Worm (Caenorhabditis elegans) whole organism, L4 larva: ENCODE data around the gene W02A2.9.

Experiments
- ama-1 ChIP-seq: fragments of 150-350 bp; optimal IDR thresholded peaks from 2 replicates; lab custom pipeline; 2014; ENCODE audit warnings: inconsistent platforms, mixed read lengths
- ceh-82 ChIP-seq: sonication (generic microtip); optimal IDR thresholded peaks from 2 replicates; lab custom pipeline; 2017; ENCODE audit warnings: missing biosample characterization, missing genetic modification characterization
- dve-1 ChIP-seq: sonication (generic microtip); optimal IDR thresholded peaks from 2 replicates; lab custom pipeline; 2017; ENCODE audit warnings: antibody characterized with exemption, mild to moderate bottlenecking, missing genetic modification characterization, missing compliant biosample characterization; ENCODE audit not compliant: insufficient read depth
- egl-27 ChIP-seq: sonication (generic microtip); optimal IDR thresholded peaks from 3 replicates; lab custom pipeline; 2017; ENCODE audit warnings: missing biosample characterization, missing genetic modification reagents, missing genetic modification characterization
- lsy-2 ChIP-seq, 2 experiments: fragments of 150-350 bp in 1 of 2; sonication (generic microtip) in 1 of 2; optimal IDR thresholded peaks; 2 replicates each; lab custom pipeline; 2014 to 2017; ENCODE audit warnings: missing biosample characterization in 2 of 2, missing genetic modification characterization in 2 of 2
- mep-1 ChIP-seq: fragments of 150-350 bp; sonication (generic microtip); optimal IDR thresholded peaks from 3 replicates; lab custom pipeline; 2014; ENCODE audit warnings: missing biosample characterization, missing genetic modification characterization
- unc-130 ChIP-seq: sonication (generic microtip); optimal IDR thresholded peaks from 2 replicates; lab custom pipeline; 2016; ENCODE audit warnings: missing genetic modification reagents, missing genetic modification characterization, missing compliant biosample characterization
- zag-1 ChIP-seq: fragments of 150-350 bp; optimal IDR thresholded peaks from 2 replicates; lab custom pipeline; 2014; ENCODE audit warnings: missing biosample characterization, missing genetic modification characterization
- zfp-2 ChIP-seq: sonication (generic microtip); optimal IDR thresholded peaks from 2 replicates; lab custom pipeline; 2016; ENCODE audit warnings: mild to moderate bottlenecking, missing genetic modification characterization, missing compliant biosample characterization
- ztf-11 ChIP-seq: fragments of 150-350 bp; optimal IDR thresholded peaks from 2 replicates; lab custom pipeline; 2014; ENCODE audit warnings: missing biosample characterization, missing genetic modification characterization

- TF ChIP-seq unc-130 (GFP tag; lab: Kevin White, UChicago): no peak
- TF ChIP-seq zfp-2 (tag; lab: Kevin White, UChicago): no peak
- no peak for TF ChIP-seq ama-1 (lab: Kevin White, UChicago)
- TF ChIP-seq ceh-82 (tag; lab: Kevin White, UChicago): no peak
- no peak for TF ChIP-seq ztf-11
- no peak for TF ChIP-seq mep-1
- TF ChIP-seq dve-1 (tag; lab: Kevin White, UChicago): no peak
- TF ChIP-seq lsy-2 (tag; optimal IDR thresholded peaks at IDR 0.05; lab: Kevin White, UChicago): no peak
- TF ChIP-seq zag-1 (tag; lab: Kevin White, UChicago): no peak
- no peak for TF ChIP-seq egl-27 (tag; lab: Kevin White, UChicago)
Observed at ce11 chrIV:13331285-13331684, 16.2 kb upstream of the W02A2.9 start, which contains the start of gene pqn-74.
